Worm (Caenorhabditis elegans) whole organism, mixed stage, embryonic: ENCODE results near the gene dhhc-6.

Experiments used
- M03D4.4 ChIP-seq: sonication (generic microtip); optimal IDR thresholded peaks from 2 replicates; lab custom pipeline; 2017; ENCODE audit warnings: mild to moderate bottlenecking, missing genetic modification characterization, missing compliant biosample characterization
- bed-3 ChIP-seq: fragments of 200-800 bp; sonication (Bioruptor generic); optimal IDR thresholded peaks from 3 replicates; lab custom pipeline; 2018; ENCODE audit warnings: mild to moderate bottlenecking, missing genetic modification characterization, moderate library complexity, missing compliant biosample characterization
- blmp-1 ChIP-seq: fragments of 150-350 bp; optimal IDR thresholded peaks from 2 replicates; lab custom pipeline; 2014; ENCODE audit warnings: missing biosample characterization, missing genetic modification characterization
- ceh-39 ChIP-seq: fragments of 150-350 bp; optimal IDR thresholded peaks from 2 replicates; lab custom pipeline; 2014; ENCODE audit warnings: missing biosample characterization, missing genetic modification characterization
- ceh-43 ChIP-seq: fragments of 200-800 bp; sonication (Bioruptor generic); optimal IDR thresholded peaks from 2 replicates; lab custom pipeline; 2018; ENCODE audit warnings: mild to moderate bottlenecking, missing genetic modification characterization, moderate library complexity, missing compliant biosample characterization
- ceh-83 ChIP-seq: fragments of 200-800 bp; sonication (Bioruptor generic); optimal IDR thresholded peaks from 2 replicates; lab custom pipeline; 2018; ENCODE audit warnings: mild to moderate bottlenecking, missing genetic modification characterization, missing compliant biosample characterization
- ces-1 ChIP-seq: fragments of 150-350 bp; optimal IDR thresholded peaks from 2 replicates; lab custom pipeline; 2014; ENCODE audit warnings: missing biosample characterization, missing genetic modification reagents, missing genetic modification characterization
- cnd-1 ChIP-seq: fragments of 200-800 bp; sonication (Bioruptor generic); optimal IDR thresholded peaks from 2 replicates; lab custom pipeline; 2018; ENCODE audit warnings: mild to moderate bottlenecking, missing genetic modification characterization, missing compliant biosample characterization
- drap-1 ChIP-seq: fragments of 200-800 bp; sonication (Bioruptor generic); optimal IDR thresholded peaks from 3 replicates; lab custom pipeline; 2018; ENCODE audit warnings: mild to moderate bottlenecking, missing genetic modification characterization, missing compliant biosample characterization
- elt-1 ChIP-seq: sonication (generic microtip); optimal IDR thresholded peaks from 2 replicates; lab custom pipeline; 2017; ENCODE audit warnings: missing genetic modification characterization, mild to moderate bottlenecking, missing compliant biosample characterization, antibody characterized with exemption, moderate library complexity, borderline replicate concordance; ENCODE audit not compliant: insufficient read depth
- elt-3 ChIP-seq: fragments of 150-350 bp; optimal IDR thresholded peaks from 2 replicates; lab custom pipeline; 2014; ENCODE audit warnings: missing biosample characterization, missing genetic modification characterization
- flh-1 ChIP-seq: fragments of 200-800 bp; sonication (Bioruptor generic); optimal IDR thresholded peaks from 2 replicates; lab custom pipeline; 2018; ENCODE audit warnings: mild to moderate bottlenecking, missing genetic modification characterization, moderate library complexity, missing compliant biosample characterization
- ham-2 ChIP-seq: fragments of 200-800 bp; sonication (Bioruptor generic); optimal IDR thresholded peaks from 2 replicates; lab custom pipeline; 2018; ENCODE audit warnings: mild to moderate bottlenecking, missing genetic modification characterization, missing compliant biosample characterization
- hlh-1 ChIP-seq: fragments of 150-350 bp; optimal IDR thresholded peaks from 2 replicates; lab custom pipeline; 2014; ENCODE audit warnings: missing biosample characterization, missing genetic modification reagents, missing genetic modification characterization
- lin-13 ChIP-seq: fragments of 150-350 bp; optimal IDR thresholded peaks from 2 replicates; lab custom pipeline; 2014; ENCODE audit warnings: missing biosample characterization, missing genetic modification characterization
- lsy-2 ChIP-seq: fragments of 150-350 bp; optimal IDR thresholded peaks from 2 replicates; lab custom pipeline; 2014; ENCODE audit warnings: missing biosample characterization, missing genetic modification characterization
- mab-5 ChIP-seq: fragments of 150-350 bp; optimal IDR thresholded peaks from 2 replicates; lab custom pipeline; 2014; ENCODE audit warnings: missing biosample characterization, missing genetic modification characterization
- mep-1 ChIP-seq: fragments of 150-350 bp; optimal IDR thresholded peaks from 2 replicates; lab custom pipeline; 2017; ENCODE audit warnings: missing biosample characterization, missing genetic modification reagents, missing genetic modification characterization, inconsistent platforms
- mls-2 ChIP-seq: sonication (generic microtip); optimal IDR thresholded peaks from 2 replicates; lab custom pipeline; 2016; ENCODE audit warnings: mild to moderate bottlenecking, missing genetic modification characterization, moderate library complexity, missing compliant biosample characterization
- nhr-12 ChIP-seq: fragments of 150-350 bp; optimal IDR thresholded peaks from 2 replicates; lab custom pipeline; 2014; ENCODE audit warnings: missing biosample characterization, missing genetic modification characterization
- nhr-2 ChIP-seq: fragments of 150-350 bp; optimal IDR thresholded peaks from 2 replicates; lab custom pipeline; 2014; ENCODE audit warnings: missing biosample characterization, missing genetic modification characterization
- nhr-237 ChIP-seq: fragments of 150-350 bp; optimal IDR thresholded peaks from 2 replicates; lab custom pipeline; 2014; ENCODE audit warnings: missing biosample characterization, missing genetic modification characterization
- pha-4 ChIP-seq: fragments of 150-350 bp; optimal IDR thresholded peaks from 2 replicates; lab custom pipeline; 2018; ENCODE audit warnings: missing biosample characterization, missing genetic modification reagents, missing genetic modification characterization
- sem-2 ChIP-seq: fragments of 200-800 bp; sonication (Bioruptor generic); optimal IDR thresholded peaks from 2 replicates; lab custom pipeline; 2018; ENCODE audit warnings: mild to moderate bottlenecking, missing genetic modification characterization, missing compliant biosample characterization
- sptf-1 ChIP-seq: sonication (generic microtip); optimal IDR thresholded peaks from 2 replicates; lab custom pipeline; 2017; ENCODE audit warnings: mild to moderate bottlenecking, missing genetic modification characterization, moderate library complexity, missing compliant biosample characterization
- tbx-8 ChIP-seq: fragments of 200-800 bp; sonication (Bioruptor generic); optimal IDR thresholded peaks from 2 replicates; lab custom pipeline; 2018; ENCODE audit warnings: mild to moderate bottlenecking, missing genetic modification characterization, moderate library complexity, missing compliant biosample characterization
- unc-39 ChIP-seq: fragments of 150-350 bp; optimal IDR thresholded peaks from 2 replicates; lab custom pipeline; 2014; ENCODE audit warnings: missing biosample characterization, missing genetic modification characterization
- zip-8 ChIP-seq: fragments of 150-350 bp; optimal IDR thresholded peaks from 2 replicates; lab custom pipeline; 2014; ENCODE audit warnings: missing biosample characterization, missing genetic modification characterization
- ztf-11 ChIP-seq: fragments of 150-350 bp; optimal IDR thresholded peaks from 2 replicates; lab custom pipeline; 2014; ENCODE audit warnings: missing biosample characterization, missing genetic modification characterization

The dhhc-6 gene

ce11 chrIV:12088898-12089297 lies 35.9 kb upstream of the dhhc-6 start:
- no peak for TF ChIP-seq tbx-8
- no peak for TF ChIP-seq elt-3 (tag; lab: Kevin White, UChicago)
- no peak for TF ChIP-seq pha-4 (tag; lab: Kevin White, UChicago)
- peak; percentile 58 for TF ChIP-seq blmp-1
- no peak for TF ChIP-seq hlh-1 (tag; lab: Kevin White, UChicago)
- no peak for TF ChIP-seq ceh-39 (tag; lab: Kevin White, UChicago)
- TF ChIP-seq ces-1: no peak
- TF ChIP-seq mab-5 (tag; lab: Kevin White, UChicago): no peak
- peak; percentile 11 for TF ChIP-seq nhr-237
- peak; percentile 28 for TF ChIP-seq lsy-2 (tag; lab: Kevin White, UChicago)
- TF ChIP-seq unc-39 (tag; lab: Kevin White, UChicago): no peak
- TF ChIP-seq M03D4.4 (tag; lab: Kevin White, UChicago): no peak
- no peak for TF ChIP-seq ceh-83 (GFP tag; lab: Kevin White, UChicago)
- TF ChIP-seq elt-1 (tag; lab: Kevin White, UChicago): no peak
- peak; percentile 36 for TF ChIP-seq ham-2 (GFP tag; lab: Kevin White, UChicago)
- TF ChIP-seq mep-1: peak; percentile 35
- TF ChIP-seq cnd-1 (tag; lab: Kevin White, UChicago): no peak

ce11 chrIV:12089551-12089950 lies 35.2 kb upstream of the dhhc-6 start, which contains the start of gene F11A10.6:
F11A10.6 (minus strand) TSS chrIV:12089651.
- TF ChIP-seq sem-2 (no peak), M03D4.4 (tag; lab: Kevin White, UChicago) (no peak), ham-2 (GFP tag; lab: Kevin White, UChicago) (no peak), mab-5 (tag; lab: Kevin White, UChicago) (no peak), unc-39 (tag; lab: Kevin White, UChicago) (no peak), bed-3 (GFP tag; lab: Kevin White, UChicago) (no peak), sptf-1 (no peak), pha-4 (tag; lab: Kevin White, UChicago) (no peak), blmp-1 (no peak)

- no peak for TF ChIP-seq mab-5 (tag; lab: Kevin White, UChicago)
- TF ChIP-seq mls-2 (tag; lab: Kevin White, UChicago): no peak
- no peak for TF ChIP-seq ztf-11 (tag; lab: Kevin White, UChicago)
- TF ChIP-seq nhr-237: no peak
- TF ChIP-seq drap-1 (GFP tag; lab: Kevin White, UChicago): no peak
- TF ChIP-seq elt-1 (tag; lab: Kevin White, UChicago): no peak
- no peak for TF ChIP-seq ceh-43 (GFP tag; lab: Kevin White, UChicago)
- TF ChIP-seq hlh-1 (tag; lab: Kevin White, UChicago): no peak
- no peak for TF ChIP-seq elt-3 (tag; lab: Kevin White, UChicago)
- no peak for TF ChIP-seq flh-1 (GFP tag; lab: Kevin White, UChicago)
- no peak for TF ChIP-seq M03D4.4 (tag; lab: Kevin White, UChicago)
- TF ChIP-seq, all 35 proteins: peak for 0
Measured at ce11 chrIV:12092113-12092512, 32.6 kb upstream of the dhhc-6 start, which contains the start of gene mig-32. mig-32 (minus strand) TSS chrIV:12092213.

ce11 chrIV:12093384-12093783 lies 31.4 kb upstream of the dhhc-6 start, which contains the start of gene cpsf-4:
cpsf-4 (minus strand) TSS chrIV:12093445.
- TF ChIP-seq lsy-2 (tag; lab: Kevin White, UChicago) (peak; percentile 41), nhr-2 (tag; lab: Kevin White, UChicago) (no peak), elt-3 (tag; lab: Kevin White, UChicago) (no peak), lin-13 (tag; lab: Kevin White, UChicago) (no peak), nhr-237 (no peak)

- peak; percentile 14 for TF ChIP-seq hlh-1 (tag; lab: Kevin White, UChicago)
- TF ChIP-seq ceh-83 (GFP tag; lab: Kevin White, UChicago): no peak
- peak; percentile 8 for TF ChIP-seq ces-1
- TF ChIP-seq elt-3 (tag; lab: Kevin White, UChicago): no peak
- no peak for TF ChIP-seq pha-4 (tag; lab: Kevin White, UChicago)
Measured at ce11 chrIV:12093819-12094218, 30.9 kb upstream of the dhhc-6 start, which contains the start of gene F11A10.5. F11A10.5 (plus strand) TSS chrIV:12094119.

ce11 chrIV:12096479-12096878 lies 28.3 kb upstream of the dhhc-6 start, which contains the start of gene mon-2:
mon-2 (plus strand) TSS chrIV:12096779.
- TF ChIP-seq zip-8 (tag; lab: Kevin White, UChicago): no peak
- TF ChIP-seq elt-1 (tag; lab: Kevin White, UChicago): no peak
- no peak for TF ChIP-seq lin-13 (tag; lab: Kevin White, UChicago)
- no peak for TF ChIP-seq sptf-1
- TF ChIP-seq ztf-11 (tag; lab: Kevin White, UChicago): no peak
- no peak for TF ChIP-seq bed-3 (GFP tag; lab: Kevin White, UChicago)
- no peak for TF ChIP-seq ceh-83 (GFP tag; lab: Kevin White, UChicago)
- TF ChIP-seq elt-3 (tag; lab: Kevin White, UChicago): no peak
- TF ChIP-seq ceh-43 (GFP tag; lab: Kevin White, UChicago): no peak
- no peak for TF ChIP-seq nhr-12 (tag; lab: Kevin White, UChicago)
- no peak for TF ChIP-seq mep-1
